Worm (Caenorhabditis elegans) whole organism, young adult: ENCODE data around the gene nhr-70.

Experiments used
- B0019.2 ChIP-seq: fragments of 200-800 bp; sonication (Bioruptor generic); conservative IDR thresholded peaks from 2 replicates; pipeline ENCODE4 v1.3.6; 2022; ENCODE audit warnings: missing genetic modification reagents, missing genetic modification characterization, missing compliant biosample characterization
- B0261.1 ChIP-seq: sonication (generic microtip); optimal IDR thresholded peaks from 2 replicates; lab custom pipeline; 2016; ENCODE audit warnings: mild to moderate bottlenecking, missing genetic modification characterization, moderate library complexity, missing compliant biosample characterization
- B0336.3 ChIP-seq: fragments of 200-800 bp; sonication (Bioruptor generic); IDR thresholded peaks from 2 replicates; pipeline ENCODE4 v1.3.6; 2022; ENCODE audit warnings: missing genetic modification characterization, missing compliant biosample characterization
- C17E4.6 ChIP-seq: fragments of 200-800 bp; sonication (Bioruptor generic); IDR thresholded peaks from 2 replicates; pipeline ENCODE4 v1.3.6; 2022; ENCODE audit warnings: missing genetic modification reagents, missing genetic modification characterization, missing compliant biosample characterization
- F33H1.4 ChIP-seq: fragments of 200-800 bp; sonication (Bioruptor generic); IDR thresholded peaks from 2 replicates; pipeline ENCODE4 v1.3.6; 2022; ENCODE audit warnings: missing genetic modification reagents, missing genetic modification characterization, missing compliant biosample characterization
- F39B2.1 ChIP-seq: fragments of 200-800 bp; sonication (Bioruptor generic); IDR thresholded peaks from 2 replicates; pipeline ENCODE4 v1.3.6; 2022; ENCODE audit warnings: missing genetic modification reagents, missing genetic modification characterization, missing compliant biosample characterization
- F57A8.1 ChIP-seq: fragments of 200-800 bp; sonication (Bioruptor generic); optimal IDR thresholded peaks from 2 replicates; lab custom pipeline; 2018; ENCODE audit warnings: mild to moderate bottlenecking, missing genetic modification characterization, moderate library complexity, missing compliant biosample characterization
- K11D2.4 ChIP-seq: fragments of 200-800 bp; sonication (Bioruptor generic); IDR thresholded peaks from 2 replicates; pipeline ENCODE4 v1.3.6; 2022; ENCODE audit warnings: missing genetic modification reagents, missing genetic modification characterization, missing compliant biosample characterization
- ama-1 ChIP-seq, 3 experiments: fragments of 150-350 bp in 1 of 3; sonication (generic microtip) in 2 of 3; optimal IDR thresholded peaks; 2 replicates each; lab custom pipeline; 2014 to 2018; ENCODE audit warnings: missing biosample characterization in 2 of 3, missing genetic modification characterization in 2 of 3, missing genetic modification reagents in 2 of 3
- aptf-2 ChIP-seq: fragments of 200-800 bp; sonication (Bioruptor generic); conservative IDR thresholded peaks from 2 replicates; pipeline ENCODE4 v1.3.6; 2022; ENCODE audit warnings: missing genetic modification reagents, missing genetic modification characterization, missing compliant biosample characterization
- bed-1 ChIP-seq: fragments of 200-800 bp; sonication (Bioruptor generic); IDR thresholded peaks from 2 replicates; pipeline ENCODE4 v1.3.6; 2022; ENCODE audit warnings: missing genetic modification reagents, missing genetic modification characterization, missing compliant biosample characterization
- ccch-3 ChIP-seq: fragments of 200-800 bp; sonication (Bioruptor generic); optimal IDR thresholded peaks from 2 replicates; lab custom pipeline; 2018; ENCODE audit warnings: mild to moderate bottlenecking, missing genetic modification characterization, missing compliant biosample characterization
- cebp-1 ChIP-seq, 2 experiments: fragments of 200-800 bp in 1 of 2; sonication (Bioruptor generic) in 1 of 2; sonication (generic microtip) in 1 of 2; IDR thresholded peaks in 1 of 2; optimal IDR thresholded peaks in 1 of 2; 2 replicates each; pipeline versions ENCODE4 v1.3.6 to Lab custom; 2017 to 2022; ENCODE audit warnings: missing compliant biosample characterization in 2 of 2, missing genetic modification characterization in 2 of 2, mild to moderate bottlenecking in 1 of 2, missing genetic modification reagents in 1 of 2, moderate library complexity in 1 of 2
- cebp-2 ChIP-seq: fragments of 200-800 bp; sonication (Bioruptor generic); IDR thresholded peaks from 2 replicates; pipeline ENCODE4 v1.3.6; 2022; ENCODE audit warnings: missing genetic modification characterization, missing compliant biosample characterization
- ceh-100 ChIP-seq: fragments of 200-800 bp; sonication (Bioruptor generic); IDR thresholded peaks from 2 replicates; pipeline ENCODE4 v1.3.6; 2022; ENCODE audit warnings: missing genetic modification reagents, missing genetic modification characterization, missing compliant biosample characterization
- ceh-58 ChIP-seq: fragments of 200-800 bp; sonication (Bioruptor generic); IDR thresholded peaks from 2 replicates; pipeline ENCODE4 v1.3.6; 2022; ENCODE audit warnings: missing genetic modification characterization, missing compliant biosample characterization
- die-1 ChIP-seq: sonication (generic microtip); optimal IDR thresholded peaks from 2 replicates; lab custom pipeline; 2016; ENCODE audit warnings: missing genotype, mild to moderate bottlenecking, missing genetic modification characterization, missing compliant biosample characterization
- dox-1 ChIP-seq: fragments of 200-800 bp; sonication (Bioruptor generic); IDR thresholded peaks from 2 replicates; pipeline ENCODE4 v1.3.6; 2022; ENCODE audit warnings: missing genetic modification reagents, missing genetic modification characterization, missing compliant biosample characterization
- efl-1 ChIP-seq: fragments of 150-350 bp; optimal IDR thresholded peaks from 2 replicates; lab custom pipeline; 2014; ENCODE audit warnings: missing biosample characterization, missing genetic modification reagents, missing genetic modification characterization
- egrh-3 ChIP-seq: fragments of 200-800 bp; sonication (Bioruptor generic); IDR thresholded peaks from 2 replicates; pipeline ENCODE4 v1.3.6; 2022; ENCODE audit warnings: missing genetic modification reagents, missing genetic modification characterization, missing compliant biosample characterization
- ekl-4 ChIP-seq: fragments of 200-800 bp; sonication (Bioruptor generic); IDR thresholded peaks from 2 replicates; pipeline ENCODE4 v1.3.6; 2022; ENCODE audit warnings: missing genetic modification reagents, missing genetic modification characterization, missing compliant biosample characterization
- him-1 ChIP-seq: sonication (generic microtip); optimal IDR thresholded peaks from 2 replicates; lab custom pipeline; 2016; ENCODE audit warnings: missing genotype, missing genetic modification reagents, missing genetic modification characterization, missing compliant biosample characterization
- hlh-12 ChIP-seq: sonication (generic microtip); optimal IDR thresholded peaks from 2 replicates; lab custom pipeline; 2016; ENCODE audit warnings: missing genetic modification characterization, missing compliant biosample characterization
- hmg-1.2 ChIP-seq: fragments of 200-800 bp; sonication (Bioruptor generic); IDR thresholded peaks from 2 replicates; pipeline ENCODE4 v1.3.6; 2022; ENCODE audit warnings: missing genetic modification reagents, missing genetic modification characterization, missing compliant biosample characterization
- lag-1 ChIP-seq: fragments of 200-800 bp; sonication (Bioruptor generic); IDR thresholded peaks from 2 replicates; pipeline ENCODE4 v1.3.6; 2022; ENCODE audit warnings: missing genetic modification reagents, missing genetic modification characterization, missing compliant biosample characterization
- let-526 ChIP-seq: fragments of 200-800 bp; sonication (Bioruptor generic); IDR thresholded peaks from 2 replicates; pipeline ENCODE4 v1.3.6; 2022; ENCODE audit warnings: missing genetic modification reagents, missing genetic modification characterization, missing compliant biosample characterization
- lin-26 ChIP-seq: fragments of 200-800 bp; sonication (Bioruptor generic); IDR thresholded peaks from 2 replicates; pipeline ENCODE4 v1.3.6; 2022; ENCODE audit warnings: missing genetic modification reagents, missing genetic modification characterization, missing compliant biosample characterization
- lin-35 ChIP-seq, 3 experiments: fragments of 150-350 bp in 2 of 3; sonication (generic microtip) in 1 of 3; optimal IDR thresholded peaks; 2 replicates each; lab custom pipeline; 2014 to 2018; ENCODE audit warnings: missing biosample characterization in 3 of 3, missing genetic modification characterization in 3 of 3, missing genetic modification reagents in 3 of 3
- lin-40 ChIP-seq: sonication (generic microtip); optimal IDR thresholded peaks from 2 replicates; lab custom pipeline; 2016; ENCODE audit warnings: missing genetic modification characterization, mild to moderate bottlenecking, missing compliant biosample characterization, missing genotype, missing genetic modification reagents
- madf-10 ChIP-seq: sonication (generic microtip); optimal IDR thresholded peaks from 2 replicates; lab custom pipeline; 2016; ENCODE audit warnings: mild to moderate bottlenecking, missing genetic modification characterization, missing compliant biosample characterization
- mcd-1 ChIP-seq: fragments of 200-800 bp; sonication (Bioruptor generic); IDR thresholded peaks from 2 replicates; pipeline ENCODE4 v1.3.6; 2022; ENCODE audit warnings: missing genetic modification reagents, missing genetic modification characterization, missing compliant biosample characterization
- mel-28 ChIP-seq: sonication (generic microtip); optimal IDR thresholded peaks from 2 replicates; lab custom pipeline; 2016; ENCODE audit warnings: borderline replicate concordance, mild to moderate bottlenecking, missing genetic modification characterization, missing compliant biosample characterization
- nfya-2 ChIP-seq: fragments of 200-800 bp; sonication (Bioruptor generic); IDR thresholded peaks from 2 replicates; pipeline ENCODE4 v1.3.6; 2022; ENCODE audit warnings: missing genetic modification reagents, missing genetic modification characterization, missing compliant biosample characterization
- nhr-27 ChIP-seq: fragments of 200-800 bp; sonication (Bioruptor generic); optimal IDR thresholded peaks from 2 replicates; lab custom pipeline; 2018; ENCODE audit warnings: mild to moderate bottlenecking, missing genetic modification characterization, moderate library complexity, missing compliant biosample characterization
- repo-1 ChIP-seq: sonication (generic microtip); optimal IDR thresholded peaks from 2 replicates; lab custom pipeline; 2017; ENCODE audit warnings: mild to moderate bottlenecking, missing genetic modification characterization, missing compliant biosample characterization
- sea-2 ChIP-seq: fragments of 200-800 bp; sonication (Bioruptor generic); IDR thresholded peaks from 2 replicates; pipeline ENCODE4 v1.3.6; 2022; ENCODE audit warnings: missing genetic modification characterization, missing compliant biosample characterization
- snpc-1.1 ChIP-seq: sonication (generic microtip); optimal IDR thresholded peaks from 2 replicates; lab custom pipeline; 2017; ENCODE audit warnings: missing genetic modification characterization, mild to moderate bottlenecking, missing compliant biosample characterization, antibody characterized with exemption, moderate library complexity, missing genotype, missing genetic modification reagents; ENCODE audit not compliant: insufficient read depth
- snpc-3.4 ChIP-seq: sonication (generic microtip); optimal IDR thresholded peaks from 2 replicates; lab custom pipeline; 2017; ENCODE audit warnings: missing genetic modification characterization, mild to moderate bottlenecking, missing compliant biosample characterization, antibody characterized with exemption, moderate library complexity, missing genotype, missing genetic modification reagents
- unc-130 ChIP-seq: sonication (generic microtip); optimal IDR thresholded peaks from 2 replicates; lab custom pipeline; 2016; ENCODE audit warnings: missing genetic modification reagents, missing genetic modification characterization, missing compliant biosample characterization
- zfh-2 ChIP-seq: fragments of 200-800 bp; sonication (Bioruptor generic); conservative IDR thresholded peaks from 2 replicates; pipeline ENCODE4 v1.3.6; 2022; ENCODE audit warnings: missing genetic modification reagents, missing genetic modification characterization, missing compliant biosample characterization
- ztf-26 ChIP-seq: sonication (generic microtip); optimal IDR thresholded peaks from 2 replicates; lab custom pipeline; 2017; ENCODE audit warnings: missing genetic modification characterization, missing compliant biosample characterization

The nhr-70 gene

ce11 chrV:18639074-18639473 lies 22.7 kb downstream of the nhr-70 start:
- TF ChIP-seq mel-28 = no peak
- no peak for TF ChIP-seq F57A8.1 (GFP tag; lab: Kevin White, UChicago)
- TF ChIP-seq B0261.1 (tag; lab: Kevin White, UChicago) = no peak
- peak; percentile 27; the same call in 1 of the 2 replicates for TF ChIP-seq mcd-1 (GFP tag; lab: Robert Waterston, UW)
- TF ChIP-seq die-1 (tag; lab: Kevin White, UChicago) = no peak
- 0 out of 2 replicates have a peak, but pooled peaks have one; percentile 14 for TF ChIP-seq K11D2.4
- peak; percentile 23; the same call in 1 of the 2 replicates for TF ChIP-seq dox-1
- TF ChIP-seq ccch-3 = no peak
- TF ChIP-seq him-1 (tag; lab: Kevin White, UChicago) = no peak
- TF ChIP-seq efl-1 (GFP tag; lab: Kevin White, UChicago) = no peak
- peak; percentile 93 for TF ChIP-seq zfh-2
- no peak for TF ChIP-seq nfya-2 (GFP tag; lab: Robert Waterston, UW)
- no peak for TF ChIP-seq sea-2
- TF ChIP-seq egrh-3 (GFP tag; lab: Robert Waterston, UW) = peak; percentile 96
- TF ChIP-seq hlh-12 (tag; lab: Kevin White, UChicago) = no peak
- TF ChIP-seq F33H1.4 (GFP tag; lab: Robert Waterston, UW) = no peak
- TF ChIP-seq B0019.2 (GFP tag; lab: Robert Waterston, UW) = no peak
- no peak for TF ChIP-seq lin-35 (GFP tag; optimal IDR thresholded peaks at IDR 0.05; lab: Kevin White, UChicago)
- TF ChIP-seq snpc-3.4 (tag; lab: Kevin White, UChicago) = no peak
- TF ChIP-seq ekl-4 (GFP tag; lab: Robert Waterston, UW) = no peak
- TF ChIP-seq lin-26 (GFP tag; lab: Robert Waterston, UW) = 0 out of 2 replicates have a peak, but pooled peaks have one; percentile 75
- TF ChIP-seq hmg-1.2 (GFP tag; lab: Robert Waterston, UW) = no peak
- TF ChIP-seq cebp-2 (GFP tag; lab: Robert Waterston, UW) = no peak
- TF ChIP-seq madf-10 = no peak
- TF ChIP-seq B0336.3 = no peak; the same call in 1 of the 2 replicates
- no peak for TF ChIP-seq let-526 (GFP tag; lab: Robert Waterston, UW)
- TF ChIP-seq cebp-1 (GFP tag; IDR thresholded peaks at IDR 0.05; lab: Robert Waterston, UW) = no peak
- TF ChIP-seq cebp-1 (tag; optimal IDR thresholded peaks at IDR 0.05; lab: Kevin White, UChicago) = no peak
- TF ChIP-seq C17E4.6 (GFP tag; lab: Robert Waterston, UW) = no peak
- no peak for TF ChIP-seq lag-1 (GFP tag; lab: Robert Waterston, UW)
- TF ChIP-seq ceh-58 (GFP tag; lab: Robert Waterston, UW) = no peak
- no peak for TF ChIP-seq snpc-1.1 (tag; lab: Kevin White, UChicago)

ce11 chrV:18639601-18640354 lies 23.4 kb downstream of the nhr-70 start, which contains the start of gene egas-1:
egas-1 (plus strand) TSS chrV:18640304.
- TF ChIP-seq lin-40 (tag; lab: Kevin White, UChicago) = peak; percentile 42
- no peak for TF ChIP-seq B0019.2 (GFP tag; lab: Robert Waterston, UW)
- TF ChIP-seq F39B2.1 (GFP tag; lab: Robert Waterston, UW) = 0 out of 2 replicates have a peak, but pooled peaks have one; percentile 16
- peak; percentile 88 for TF ChIP-seq lin-26 (GFP tag; lab: Robert Waterston, UW)
- TF ChIP-seq ama-1 (optimal IDR thresholded peaks at IDR 0.05; lab: Kevin White, UChicago) = peak; percentile 67
- TF ChIP-seq ama-1 (GFP tag; optimal IDR thresholded peaks at IDR 0.05; lab: Kevin White, UChicago) = peak in 1 of 2 experiments; percentile 13
- peak; percentile 59 for TF ChIP-seq nhr-27 (tag; lab: Kevin White, UChicago)
- peak; percentile 36 for TF ChIP-seq repo-1 (tag; lab: Kevin White, UChicago)
- TF ChIP-seq aptf-2 (GFP tag; lab: Robert Waterston, UW) = no peak
- TF ChIP-seq bed-1 (GFP tag; lab: Robert Waterston, UW) = peak; percentile 95
- no peak for TF ChIP-seq ceh-100 (GFP tag; lab: Robert Waterston, UW)
- TF ChIP-seq unc-130 (GFP tag; lab: Kevin White, UChicago) = no peak
- peak; percentile 61 for TF ChIP-seq ztf-26
